Worm (Caenorhabditis elegans): Measurements from ENCODE around the gene ceh-89.

Gene ceh-89

DNA sequence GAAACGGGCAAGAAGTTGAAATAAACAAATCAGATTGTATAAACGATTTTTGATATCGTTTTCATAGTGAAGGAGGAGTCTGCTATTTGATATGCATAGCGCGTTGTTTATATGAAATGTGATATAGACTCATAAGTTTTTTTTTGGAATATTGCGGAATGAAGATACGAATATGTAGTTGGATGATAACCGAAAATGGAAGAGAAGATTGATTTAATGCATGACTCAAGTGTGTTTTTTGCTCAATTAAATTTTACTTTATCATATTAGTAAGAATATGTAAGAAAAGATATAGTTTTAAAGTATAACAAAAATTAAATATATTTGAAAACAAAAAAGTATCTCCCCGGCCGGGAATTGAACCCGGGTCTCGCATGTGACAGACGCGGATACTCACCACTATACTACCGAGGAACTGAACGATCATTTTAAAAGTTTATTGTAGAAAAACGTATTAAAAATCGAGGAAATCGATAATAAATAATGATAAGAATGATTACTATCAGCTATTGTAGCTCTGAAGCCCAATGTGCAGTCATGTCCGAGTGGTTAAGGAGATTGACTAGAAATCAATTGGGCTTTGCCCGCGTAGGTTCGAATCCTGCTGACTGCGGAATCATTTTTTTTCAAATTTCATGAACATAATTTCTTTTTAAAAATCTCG lies 20.1 kb downstream of the ceh-89 start, which contains the start of gene lgc-25 (continued):
- TF ChIP-seq attf-3 (GFP tag; conservative IDR thresholded peaks at IDR 0.05) (no peak), Y79H2A.3 (GFP tag; conservative IDR thresholded peaks at IDR 0.05) (no peak), B0019.2 (GFP tag; conservative IDR thresholded peaks at IDR 0.05) (no peak), B0261.1 (tag; optimal IDR thresholded peaks at IDR 0.05) (peak; percentile 97), rpc-1 (optimal IDR thresholded peaks at IDR 0.05) (peak; percentile 96), rpc-1 (tag; optimal IDR thresholded peaks at IDR 0.05) (peak; percentile 94), tbp1 (GFP tag; optimal IDR thresholded peaks at IDR 0.05) (peak; percentile 91), ztf-26 (tag; optimal IDR thresholded peaks at IDR 0.05) (peak; percentile 58), lin-40 (tag; optimal IDR thresholded peaks at IDR 0.05) (no peak), ztf-22 (GFP tag; optimal IDR thresholded peaks at IDR 0.05) (no peak), nhr-90 (tag; optimal IDR thresholded peaks at IDR 0.05) (peak; percentile 71), T26A5.8 (tag; optimal IDR thresholded peaks at IDR 0.05) (no peak), hmg-20 (GFP tag; IDR thresholded peaks at IDR 0.05) (no peak), hrde-1 (tag; optimal IDR thresholded peaks at IDR 0.05; ENCODE audit: borderline replicate concordance) (peak; percentile 44), C06A6.2 (GFP tag; conservative IDR thresholded peaks at IDR 0.05) (no peak), snpc-1.3 (tag; optimal IDR thresholded peaks at IDR 0.05; ENCODE audit: insufficient read depth) (peak; percentile 69), ztf-28 (GFP tag; IDR thresholded peaks at IDR 0.05) (no peak), mcd-1 (GFP tag; IDR thresholded peaks at IDR 0.05) (no peak; the same call in 1 of the 2 replicates), snpc-3.4 (tag; optimal IDR thresholded peaks at IDR 0.05) (peak; percentile 33), nfyb-1 (GFP tag; IDR thresholded peaks at IDR 0.05) (peak; percentile 65), nfya-1 (tag; optimal IDR thresholded peaks at IDR 0.05; ENCODE audit: borderline replicate concordance, insufficient read depth) (no peak), lin-26 (GFP tag; IDR thresholded peaks at IDR 0.05) (peak; percentile 84), egl-44 (GFP tag; IDR thresholded peaks at IDR 0.05) (no peak), mes-4 (tag; optimal IDR thresholded peaks at IDR 0.05) (peak; percentile 70), lag-1 (GFP tag; IDR thresholded peaks at IDR 0.05) (no peak), ets-4 (GFP tag; optimal IDR thresholded peaks at IDR 0.05) (no peak), T07F8.4 (tag; optimal IDR thresholded peaks at IDR 0.05) (peak; percentile 73), nhr-80 (tag; optimal IDR thresholded peaks at IDR 0.05) (no peak), lin-54 (GFP tag; optimal IDR thresholded peaks at IDR 0.05) (peak; percentile 5), ceh-58 (GFP tag; IDR thresholded peaks at IDR 0.05) (no peak), ceh-40 (GFP tag; IDR thresholded peaks at IDR 0.05) (0 out of 2 replicates have a peak, but pooled peaks have one; percentile 5)

DNA sequence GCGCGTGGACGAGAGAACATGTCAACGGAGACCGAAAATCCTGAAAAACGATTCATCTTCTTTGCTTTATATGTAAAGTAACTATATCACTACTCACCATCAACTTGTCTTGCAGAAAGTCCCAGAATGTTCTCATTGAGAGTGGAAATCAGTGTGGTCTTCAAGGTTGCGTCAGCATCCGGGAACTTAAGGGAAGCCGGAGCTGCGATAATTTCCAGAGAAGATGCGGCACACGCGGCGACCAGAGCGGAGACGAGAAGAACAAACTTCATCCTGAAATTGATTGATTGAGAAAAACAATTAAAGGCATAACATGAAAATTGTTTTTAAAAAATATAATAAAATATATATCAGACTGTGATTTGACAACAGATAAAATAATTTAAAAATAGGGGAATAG lies 22.5 kb downstream of the ceh-89 start, which contains the start of gene vha-20:
Gene vha-20 (minus strand): TSS at position 273 of the 400 bp plus-strand sequence.
- TF ChIP-seq F52B5.7 (tag; optimal IDR thresholded peaks at IDR 0.05), result peak; percentile 13
- TF ChIP-seq xnd-1 (tag; optimal IDR thresholded peaks at IDR 0.05), result no peak
- 0 out of 2 replicates have a peak, but pooled peaks have one; percentile 6 for TF ChIP-seq Y95B8A.8 (GFP tag; IDR thresholded peaks at IDR 0.05)
- no peak for TF ChIP-seq hmg-20 (GFP tag; IDR thresholded peaks at IDR 0.05)
- TF ChIP-seq chd-7 (tag; optimal IDR thresholded peaks at IDR 0.05), result peak; percentile 55
- no peak for TF ChIP-seq nhr-179 (tag; optimal IDR thresholded peaks at IDR 0.05)
- peak; percentile 25 for TF ChIP-seq zim-3 (tag; optimal IDR thresholded peaks at IDR 0.05)
- TF ChIP-seq Y67H2A.10 (GFP tag; conservative IDR thresholded peaks at IDR 0.05), result no peak
- no peak for TF ChIP-seq hmg-1.2 (GFP tag; IDR thresholded peaks at IDR 0.05)
- TF ChIP-seq ztf-25 (GFP tag; IDR thresholded peaks at IDR 0.05), result no peak
- TF ChIP-seq B0019.2 (GFP tag; conservative IDR thresholded peaks at IDR 0.05), result no peak
- TF ChIP-seq ceh-100 (GFP tag; IDR thresholded peaks at IDR 0.05), result no peak
- no peak for TF ChIP-seq rpc-1 (optimal IDR thresholded peaks at IDR 0.05)
- TF ChIP-seq rpc-1 (tag; optimal IDR thresholded peaks at IDR 0.05), result no peak
- no peak for TF ChIP-seq tlf-1 (GFP tag; optimal IDR thresholded peaks at IDR 0.05)
- TF ChIP-seq egl-44 (GFP tag; IDR thresholded peaks at IDR 0.05), result 0 out of 2 replicates have a peak, but pooled peaks have one; percentile 19
- TF ChIP-seq nhr-80 (tag; optimal IDR thresholded peaks at IDR 0.05), result no peak
- TF ChIP-seq Y53G8AR.9 (GFP tag; conservative IDR thresholded peaks at IDR 0.05), result peak; percentile 52; the same call in 1 of the 2 replicates
- 0 out of 2 replicates have a peak, but pooled peaks have one; percentile 8 for TF ChIP-seq zfh-2 (GFP tag; conservative IDR thresholded peaks at IDR 0.05)
- TF ChIP-seq B0336.3 (GFP tag; IDR thresholded peaks at IDR 0.05), result peak; percentile 35; the same call in 1 of the 2 replicates
- TF ChIP-seq mcd-1 (GFP tag; IDR thresholded peaks at IDR 0.05), result peak; percentile 33; the same call in 1 of the 2 replicates
- no peak for TF ChIP-seq C17E4.6 (GFP tag; IDR thresholded peaks at IDR 0.05)
- no peak for TF ChIP-seq ceh-58 (GFP tag; IDR thresholded peaks at IDR 0.05)
- TF ChIP-seq attf-6 (GFP tag; IDR thresholded peaks at IDR 0.05), result no peak
- TF ChIP-seq B0261.1 (tag; optimal IDR thresholded peaks at IDR 0.05), result no peak

All from whole organism, young adult.